Fruit fly (Drosophila melanogaster): Measurements from ENCODE around the gene inc.

Gene inc

DNA sequence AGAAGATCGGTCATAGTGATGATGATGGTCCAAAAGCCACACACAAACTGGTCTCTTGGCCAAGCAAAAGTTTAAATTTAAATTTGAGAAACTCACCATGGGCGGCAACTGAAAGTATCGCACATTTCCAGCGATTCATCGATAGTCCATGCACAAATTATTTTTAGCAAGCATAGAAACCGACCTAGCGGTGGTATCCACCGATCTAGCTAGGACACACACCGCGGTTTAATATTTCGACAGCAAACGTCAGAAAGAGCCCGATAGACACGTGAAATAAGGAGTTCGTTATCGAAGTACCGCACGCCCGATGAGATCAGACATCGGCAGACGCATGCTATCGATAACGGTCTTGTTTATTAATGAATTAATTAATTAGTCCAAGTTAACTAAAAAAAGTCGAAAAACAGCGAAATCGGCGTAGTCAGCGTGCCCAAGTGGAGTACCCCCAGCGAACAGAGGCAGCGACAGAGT lies 29.5 kb downstream of the inc start, which contains the start of gene CG14795:
CG14795 (minus strand) TSS at position 51 of the 474 bp plus-strand sequence.
- peak; percentile 80 for TF ChIP-seq achi (GFP tag; optimal IDR thresholded peaks at IDR 0.05)
- peak; percentile 38 for TF ChIP-seq Sox14 (GFP tag; optimal IDR thresholded peaks at IDR 0.05)
- TF ChIP-seq esn (GFP tag; optimal IDR thresholded peaks at IDR 0.05) = peak; percentile 21
- peak; percentile 27 for TF ChIP-seq dsx (GFP tag; optimal IDR thresholded peaks at IDR 0.05; ENCODE audit: poor library complexity, severe bottlenecking)
- TF ChIP-seq CG11294 (GFP tag; IDR thresholded peaks at IDR 0.05) = no peak
- TF ChIP-seq CG4318 (GFP tag; optimal IDR thresholded peaks at IDR 0.05) = no peak
- TF ChIP-seq Eip78C (GFP tag) = peak; percentile 19
- TF ChIP-seq CG1621 (tag; optimal IDR thresholded peaks at IDR 0.05) = peak; percentile 5
- TF ChIP-seq CG31627 (GFP tag; optimal IDR thresholded peaks at IDR 0.05) = peak; percentile 1
- TF ChIP-seq CG9139 (GFP tag; optimal IDR thresholded peaks at IDR 0.05) = no peak
- TF ChIP-seq Eip93F (GFP tag; optimal IDR thresholded peaks at IDR 0.05) = no peak
- no peak for TF ChIP-seq CG10669 (GFP tag; optimal IDR thresholded peaks at IDR 0.05)
- TF ChIP-seq svp (GFP tag) = no peak

DNA sequence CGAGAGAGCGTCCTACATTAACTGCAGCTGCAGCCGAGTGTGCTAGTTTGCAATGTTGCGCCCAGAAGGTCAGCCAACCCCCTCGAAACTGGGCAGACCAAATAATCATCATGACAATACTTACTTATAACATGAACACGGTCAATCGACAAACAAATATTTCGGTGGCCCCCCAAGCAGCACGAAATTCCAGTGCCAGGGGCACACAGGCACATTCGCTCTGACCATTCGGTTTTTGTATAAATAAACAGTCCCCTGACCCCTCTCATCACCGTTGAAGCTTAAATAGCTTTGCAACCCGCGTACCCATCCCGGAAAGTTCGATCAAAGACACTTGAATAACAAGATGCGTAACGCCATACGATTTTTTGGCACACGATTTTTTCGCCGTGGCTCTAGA lies 30.6 kb downstream of the inc start:
- TF ChIP-seq CG34406 (GFP tag; optimal IDR thresholded peaks at IDR 0.05) (no peak), fkh (GFP tag; optimal IDR thresholded peaks at IDR 0.05) (no peak), net (GFP tag; optimal IDR thresholded peaks at IDR 0.05) (no peak), eg (GFP tag; IDR thresholded peaks at IDR 0.05) (no peak), cyc (GFP tag; optimal IDR thresholded peaks at IDR 0.05) (no peak), Eip93F (GFP tag; optimal IDR thresholded peaks at IDR 0.05) (no peak), Eip78C (GFP tag) (no peak), Sox14 (GFP tag; optimal IDR thresholded peaks at IDR 0.05) (no peak), CG10669 (GFP tag; optimal IDR thresholded peaks at IDR 0.05) (no peak), lz (GFP tag; optimal IDR thresholded peaks at IDR 0.05) (no peak), achi (GFP tag; optimal IDR thresholded peaks at IDR 0.05) (no peak), pdm3 (GFP tag; optimal IDR thresholded peaks at IDR 0.05) (no peak), Hr4 (GFP tag; optimal IDR thresholded peaks at IDR 0.05) (no peak), CG8632 (GFP tag; optimal IDR thresholded peaks at IDR 0.05) (no peak)

DNA sequence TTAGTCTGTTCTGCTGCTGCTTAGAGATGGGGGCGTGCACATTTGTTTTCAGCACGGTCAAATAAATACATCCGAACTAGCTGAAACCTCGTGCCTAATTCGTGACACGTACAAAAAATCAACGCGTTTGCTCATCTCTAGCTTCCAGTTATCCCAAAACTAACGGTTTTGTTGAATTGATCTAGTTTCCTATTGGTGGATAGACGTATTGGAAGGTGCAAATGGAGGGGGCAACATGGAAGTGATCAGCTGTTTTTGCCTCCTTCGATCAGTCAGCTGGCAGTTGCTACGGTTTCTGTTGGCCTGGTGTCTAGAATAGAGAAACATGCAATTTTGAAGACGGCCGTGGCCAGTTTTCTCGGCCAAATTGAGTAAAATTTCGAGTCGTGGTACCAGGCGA lies 34.3 kb downstream of the inc start:
- no peak for TF ChIP-seq cyc (GFP tag; optimal IDR thresholded peaks at IDR 0.05)
- peak; percentile 44; the same call in 1 of the 2 replicates for TF ChIP-seq CG15336 (GFP tag; IDR thresholded peaks at IDR 0.05)
- peak; percentile 26; the same call in 1 of the 3 replicates for TF ChIP-seq eg (GFP tag; IDR thresholded peaks at IDR 0.05)
- no peak for TF ChIP-seq Lpt (GFP tag; optimal IDR thresholded peaks at IDR 0.05)
- no peak for TF ChIP-seq Blimp-1 (GFP tag; optimal IDR thresholded peaks at IDR 0.05)
- no peak for TF ChIP-seq CG6808 (GFP tag; optimal IDR thresholded peaks at IDR 0.05)
- TF ChIP-seq Sox14 (GFP tag; optimal IDR thresholded peaks at IDR 0.05) = no peak
- peak; percentile 23 for TF ChIP-seq CG32006 (GFP tag; optimal IDR thresholded peaks at IDR 0.05)
- TF ChIP-seq net (GFP tag; optimal IDR thresholded peaks at IDR 0.05) = no peak
- no peak for TF ChIP-seq OdsH (GFP tag; optimal IDR thresholded peaks at IDR 0.05)
- TF ChIP-seq achi (GFP tag; optimal IDR thresholded peaks at IDR 0.05) = no peak
- peak; percentile 24 for TF ChIP-seq fkh (GFP tag; optimal IDR thresholded peaks at IDR 0.05)
- no peak for TF ChIP-seq CG8632 (GFP tag; optimal IDR thresholded peaks at IDR 0.05)
- no peak for TF ChIP-seq ss (GFP tag; optimal IDR thresholded peaks at IDR 0.05)
- TF ChIP-seq CG3919 (GFP tag; optimal IDR thresholded peaks at IDR 0.05) = no peak
- no peak for TF ChIP-seq salr (GFP tag; optimal IDR thresholded peaks at IDR 0.05)
- peak; percentile 10 for TF ChIP-seq CG10631 (GFP tag; optimal IDR thresholded peaks at IDR 0.05)
- 0 out of 2 replicates have a peak, but pooled peaks have one; percentile 15 for TF ChIP-seq Gug (GFP tag; IDR thresholded peaks at IDR 0.05)
- TF ChIP-seq Sox102F (GFP tag; optimal IDR thresholded peaks at IDR 0.05) = no peak
- no peak for TF ChIP-seq dac (GFP tag; optimal IDR thresholded peaks at IDR 0.05)
- TF ChIP-seq svp (GFP tag) = peak; percentile 51
- TF ChIP-seq CG9139 (GFP tag; optimal IDR thresholded peaks at IDR 0.05) = no peak
- no peak for TF ChIP-seq lz (GFP tag; optimal IDR thresholded peaks at IDR 0.05)
- TF ChIP-seq Eip78C (GFP tag) = peak; percentile 51
- no peak for TF ChIP-seq dsx (GFP tag; optimal IDR thresholded peaks at IDR 0.05; ENCODE audit: poor library complexity, severe bottlenecking)
- TF ChIP-seq spab (GFP tag; optimal IDR thresholded peaks at IDR 0.05) = no peak
- peak; percentile 23; the same call in 1 of the 3 replicates for TF ChIP-seq CG8119 (GFP tag; IDR thresholded peaks at IDR 0.05)
- TF ChIP-seq CG1621 (tag; optimal IDR thresholded peaks at IDR 0.05) = no peak
- TF ChIP-seq esn (GFP tag; optimal IDR thresholded peaks at IDR 0.05) = peak; percentile 21

Measured in whole organism, prepupa.